Fruit fly (Drosophila melanogaster) whole organism, prepupa: ENCODE data around the gene CG43219.
A peak's percentile ranks its signal among the peaks of the same experiment; 100 is the strongest.

ENCODE experiments used
- Blimp-1 ChIP-seq: fragments of 200-800 bp; sonication (Bioruptor generic); optimal IDR thresholded peaks from 3 replicates; lab custom pipeline; 2017; ENCODE audit warnings: missing biosample characterization, missing genetic modification characterization, mild to moderate bottlenecking, moderate library complexity, missing genetic modification reagents
- CG10669 ChIP-seq: fragments of 200-800 bp; sonication (Bioruptor generic); optimal IDR thresholded peaks from 3 replicates; lab custom pipeline; 2018; ENCODE audit warnings: missing biosample characterization, mild to moderate bottlenecking, missing genetic modification characterization, moderate library complexity
- CG11294 ChIP-seq: fragments of 200-800 bp; sonication (Bioruptor generic); IDR thresholded peaks from 2 replicates; pipeline ENCODE4 v1.3.6; 2022; ENCODE audit warnings: missing biosample characterization, missing genetic modification characterization
- CG11762 ChIP-seq: fragments of 200-800 bp; sonication (Bioruptor generic); optimal IDR thresholded peaks from 3 replicates; lab custom pipeline; 2016; ENCODE audit warnings: missing biosample characterization, missing genetic modification characterization; ENCODE audit not compliant: insufficient read depth
- CG15336 ChIP-seq: fragments of 200-800 bp; sonication (Bioruptor generic); IDR thresholded peaks from 2 replicates; pipeline ENCODE4 v1.3.6; 2022; ENCODE audit warnings: missing biosample characterization, missing genetic modification characterization
- CG1621 ChIP-seq: fragments of 200-800 bp; sonication (Bioruptor generic); optimal IDR thresholded peaks from 3 replicates; lab custom pipeline; 2018; ENCODE audit warnings: missing biosample characterization, mild to moderate bottlenecking, missing genetic modification characterization
- CG16779 ChIP-seq: fragments of 200-800 bp; sonication (Bioruptor generic); optimal IDR thresholded peaks from 3 replicates; lab custom pipeline; 2017; ENCODE audit warnings: missing biosample characterization, mild to moderate bottlenecking, missing genetic modification characterization
- CG3032 ChIP-seq: fragments of 200-800 bp; optimal IDR thresholded peaks from 2 replicates; lab custom pipeline; 2019; ENCODE audit warnings: missing biosample characterization, mild to moderate bottlenecking, missing genetic modification characterization, moderate library complexity
- CG31627 ChIP-seq: fragments of 200-800 bp; sonication (Bioruptor generic); optimal IDR thresholded peaks from 3 replicates; lab custom pipeline; 2016; ENCODE audit warnings: missing biosample characterization, missing genetic modification characterization
- CG32006 ChIP-seq: fragments of 200-800 bp; sonication (Bioruptor generic); optimal IDR thresholded peaks from 3 replicates; lab custom pipeline; 2017; ENCODE audit warnings: missing biosample characterization, mild to moderate bottlenecking, missing genetic modification characterization
- CG3919 ChIP-seq: fragments of 200-800 bp; sonication (Bioruptor generic); optimal IDR thresholded peaks from 3 replicates; lab custom pipeline; 2016; ENCODE audit warnings: missing biosample characterization, missing genetic modification characterization
- CG4318 ChIP-seq: fragments of 200-800 bp; sonication (Bioruptor generic); optimal IDR thresholded peaks from 3 replicates; lab custom pipeline; 2017; ENCODE audit warnings: missing biosample characterization, mild to moderate bottlenecking, missing genetic modification characterization
- CG6163 ChIP-seq: fragments of 200-800 bp; sonication (Bioruptor generic); IDR thresholded peaks from 3 replicates; pipeline ENCODE4 v1.3.6; 2022; ENCODE audit warnings: missing biosample characterization, missing genetic modification characterization
- CG6276 ChIP-seq: fragments of 200-800 bp; sonication (Bioruptor generic); optimal IDR thresholded peaks from 2 replicates; lab custom pipeline; 2017; ENCODE audit warnings: missing biosample characterization, mild to moderate bottlenecking, missing genetic modification characterization
- CG6792 ChIP-seq: fragments of 200-800 bp; sonication (Bioruptor generic); optimal IDR thresholded peaks from 3 replicates; lab custom pipeline; 2016; ENCODE audit warnings: missing biosample characterization, missing genetic modification characterization
- CG6808 ChIP-seq: fragments of 200-800 bp; sonication (Bioruptor generic); optimal IDR thresholded peaks from 3 replicates; lab custom pipeline; 2017; ENCODE audit warnings: missing biosample characterization, missing genetic modification characterization, mild to moderate bottlenecking, moderate library complexity, missing genetic modification reagents
- CG6854 ChIP-seq: fragments of 200-800 bp; sonication (Bioruptor generic); optimal IDR thresholded peaks from 2 replicates; lab custom pipeline; 2017; ENCODE audit warnings: missing biosample characterization, mild to moderate bottlenecking, missing genetic modification characterization
- CG8119 ChIP-seq: fragments of 200-800 bp; sonication (Bioruptor generic); IDR thresholded peaks from 3 replicates; pipeline ENCODE4 v1.3.6; 2022; ENCODE audit warnings: missing biosample characterization, missing genetic modification characterization
- CG8319 ChIP-seq: fragments of 200-800 bp; sonication (Bioruptor generic); optimal IDR thresholded peaks from 3 replicates; lab custom pipeline; 2016; ENCODE audit warnings: missing biosample characterization, missing genetic modification characterization
- CG9139 ChIP-seq: fragments of 200-800 bp; sonication (Bioruptor generic); optimal IDR thresholded peaks from 3 replicates; lab custom pipeline; 2017; ENCODE audit warnings: missing biosample characterization, mild to moderate bottlenecking, missing genetic modification characterization
- Eip75B ChIP-seq: fragments of 200-800 bp; sonication (Bioruptor generic); optimal IDR thresholded peaks from 3 replicates; lab custom pipeline; 2016; ENCODE audit warnings: missing biosample characterization, missing genetic modification characterization
- Eip78C ChIP-seq: fragments of 200-800 bp; sonication (Bioruptor generic); peaks from one replicate; lab custom pipeline; 2016; ENCODE audit warnings: missing biosample characterization, missing genetic modification characterization
- Ets21C ChIP-seq: fragments of 200-800 bp; sonication (Bioruptor generic); optimal IDR thresholded peaks from 3 replicates; lab custom pipeline; 2016; ENCODE audit warnings: missing biosample characterization, missing genetic modification characterization
- Ets96B ChIP-seq: fragments of 200-800 bp; optimal IDR thresholded peaks from 2 replicates; lab custom pipeline; 2019; ENCODE audit warnings: missing biosample characterization, mild to moderate bottlenecking, missing genetic modification characterization, moderate library complexity
- Hr38 ChIP-seq: sonication (Bioruptor generic); optimal IDR thresholded peaks from 2 replicates; lab custom pipeline; 2016; ENCODE audit warnings: missing biosample characterization, missing genetic modification characterization
- Hr39 ChIP-seq: fragments of 200-800 bp; sonication (Bioruptor generic); optimal IDR thresholded peaks from 2 replicates; lab custom pipeline; 2016; ENCODE audit warnings: missing biosample characterization, missing genetic modification characterization
- Hr4 ChIP-seq: fragments of 200-800 bp; sonication (Bioruptor generic); optimal IDR thresholded peaks from 3 replicates; lab custom pipeline; 2016; ENCODE audit warnings: missing biosample characterization, missing genetic modification characterization
- Lpt ChIP-seq: fragments of 200-800 bp; sonication (Bioruptor generic); optimal IDR thresholded peaks from 3 replicates; lab custom pipeline; 2016; ENCODE audit warnings: missing biosample characterization, missing genetic modification characterization
- Met ChIP-seq: fragments of 200-800 bp; sonication (Bioruptor generic); optimal IDR thresholded peaks from 3 replicates; lab custom pipeline; 2016; ENCODE audit warnings: missing biosample characterization, missing genetic modification characterization
- OdsH ChIP-seq: fragments of 200-800 bp; sonication (Bioruptor generic); optimal IDR thresholded peaks from 3 replicates; lab custom pipeline; 2016; ENCODE audit warnings: missing biosample characterization, missing genetic modification characterization
- Smox ChIP-seq: fragments of 200-800 bp; sonication (Bioruptor generic); optimal IDR thresholded peaks from 3 replicates; lab custom pipeline; 2016; ENCODE audit warnings: missing biosample characterization, missing genetic modification characterization
- Sox102F ChIP-seq: fragments of 200-800 bp; sonication (Bioruptor generic); optimal IDR thresholded peaks from 2 replicates; lab custom pipeline; 2016; ENCODE audit warnings: missing biosample characterization, mild to moderate bottlenecking, missing genetic modification characterization
- Sox14 ChIP-seq: fragments of 200-800 bp; sonication (Bioruptor generic); optimal IDR thresholded peaks from 3 replicates; lab custom pipeline; 2016; ENCODE audit warnings: missing biosample characterization, missing genetic modification characterization
- Sox15 ChIP-seq: fragments of 200-800 bp; sonication (Bioruptor generic); optimal IDR thresholded peaks from 3 replicates; lab custom pipeline; 2016; ENCODE audit warnings: missing biosample characterization, missing genetic modification characterization
- achi ChIP-seq: fragments of 200-800 bp; sonication (Bioruptor generic); optimal IDR thresholded peaks from 3 replicates; lab custom pipeline; 2016; ENCODE audit warnings: missing biosample characterization, missing genetic modification characterization
- acj6 ChIP-seq: fragments of 200-800 bp; sonication (Bioruptor generic); optimal IDR thresholded peaks from 3 replicates; lab custom pipeline; 2016; ENCODE audit warnings: missing biosample characterization, missing genetic modification characterization
- dac ChIP-seq: fragments of 200-800 bp; sonication (Bioruptor generic); optimal IDR thresholded peaks from 2 replicates; lab custom pipeline; 2017; ENCODE audit warnings: missing biosample characterization, mild to moderate bottlenecking, missing genetic modification characterization
- dsx ChIP-seq: fragments of 200-800 bp; optimal IDR thresholded peaks from 3 replicates; lab custom pipeline; 2019; ENCODE audit warnings: missing biosample characterization, mild to moderate bottlenecking, missing genetic modification characterization, moderate library complexity; ENCODE audit not compliant: poor library complexity, severe bottlenecking
- esn ChIP-seq: fragments of 200-800 bp; sonication (Bioruptor generic); optimal IDR thresholded peaks from 2 replicates; lab custom pipeline; 2016; ENCODE audit warnings: missing biosample characterization, mild to moderate bottlenecking, missing genetic modification characterization, moderate library complexity
- fd59A ChIP-seq: fragments of 200-800 bp; sonication (Bioruptor generic); optimal IDR thresholded peaks from 2 replicates; lab custom pipeline; 2017; ENCODE audit warnings: missing biosample characterization, mild to moderate bottlenecking, missing genetic modification characterization, missing genetic modification reagents
- fd85E ChIP-seq: fragments of 200-800 bp; sonication (Bioruptor generic); optimal IDR thresholded peaks from 3 replicates; lab custom pipeline; 2016; ENCODE audit warnings: missing biosample characterization, missing genetic modification characterization
- fkh ChIP-seq: fragments of 200-800 bp; sonication (Bioruptor generic); optimal IDR thresholded peaks from 3 replicates; lab custom pipeline; 2017; ENCODE audit warnings: missing biosample characterization, mild to moderate bottlenecking, missing genetic modification characterization, moderate library complexity
- lz ChIP-seq: fragments of 200-800 bp; sonication (Bioruptor generic); optimal IDR thresholded peaks from 3 replicates; lab custom pipeline; 2016; ENCODE audit warnings: missing biosample characterization, missing genetic modification characterization
- net ChIP-seq: fragments of 200-800 bp; sonication (Bioruptor generic); optimal IDR thresholded peaks from 3 replicates; lab custom pipeline; 2016; ENCODE audit warnings: missing biosample characterization, missing genetic modification characterization
- salr ChIP-seq, 2 experiments: fragments of 200-800 bp; sonication (Bioruptor generic); optimal IDR thresholded peaks; 3 replicates each; lab custom pipeline; 2016 to 2018; ENCODE audit warnings: missing biosample characterization in 2 of 2, missing genetic modification characterization in 2 of 2, mild to moderate bottlenecking in 1 of 2
- spab ChIP-seq: fragments of 200-800 bp; sonication (Bioruptor generic); optimal IDR thresholded peaks from 2 replicates; lab custom pipeline; 2017; ENCODE audit warnings: missing biosample characterization, mild to moderate bottlenecking, missing genetic modification characterization, missing genetic modification reagents
- ss ChIP-seq, 2 experiments: fragments of 200-800 bp; sonication (Bioruptor generic); optimal IDR thresholded peaks; 2 replicates in 1 of 2; 3 replicates in 1 of 2; lab custom pipeline; 2017 to 2018; ENCODE audit warnings: mild to moderate bottlenecking in 2 of 2, missing biosample characterization in 2 of 2, missing genetic modification characterization in 2 of 2, moderate library complexity in 1 of 2
- svp ChIP-seq: fragments of 200-800 bp; sonication (Bioruptor generic); peaks from one replicate; lab custom pipeline; 2016; ENCODE audit warnings: missing biosample characterization, missing genetic modification characterization
- topi ChIP-seq: fragments of 200-800 bp; sonication (Bioruptor generic); optimal IDR thresholded peaks from 3 replicates; lab custom pipeline; 2016; ENCODE audit warnings: missing biosample characterization, missing genetic modification characterization
- vri ChIP-seq: fragments of 200-800 bp; sonication (Bioruptor generic); optimal IDR thresholded peaks from 3 replicates; lab custom pipeline; 2016; ENCODE audit warnings: missing biosample characterization, mild to moderate bottlenecking, missing genetic modification characterization

Gene CG43219

dm6 chr3L:21256062-21257023, 36.1 kb downstream of the CG43219 start:
- TF ChIP-seq CG8119 (GFP tag; lab: Robert Waterston, UW) (no peak), net (GFP tag; lab: Kevin White, UChicago) (no peak), ss (GFP tag; optimal IDR thresholded peaks at IDR 0.05; lab: Kevin White, UChicago) (no peak), CG15336 (GFP tag; lab: Robert Waterston, UW) (no peak), Sox15 (GFP tag; lab: Kevin White, UChicago) (no peak), Hr39 (peak; percentile 22), fd85E (GFP tag; lab: Kevin White, UChicago) (no peak), esn (GFP tag; lab: Kevin White, UChicago) (peak; percentile 51), Eip75B (GFP tag; lab: Kevin White, UChicago) (no peak), CG6276 (GFP tag; lab: Kevin White, UChicago) (no peak), CG31627 (GFP tag; lab: Kevin White, UChicago) (peak; percentile 15), spab (GFP tag; lab: Kevin White, UChicago) (no peak), Smox (GFP tag; lab: Kevin White, UChicago) (peak; percentile 30), salr (GFP tag; optimal IDR thresholded peaks at IDR 0.05; lab: Kevin White, UChicago) (no peak), dsx (GFP tag; lab: Kevin White, UChicago) (no peak), CG11294 (GFP tag; lab: Robert Waterston, UW) (no peak), vri (GFP tag; lab: Kevin White, UChicago) (peak; percentile 38), CG6163 (GFP tag; lab: Robert Waterston, UW) (no peak), Eip78C (GFP tag; lab: Kevin White, UChicago) (peak; percentile 83), CG8319 (GFP tag; lab: Kevin White, UChicago) (no peak), Hr38 (GFP tag; lab: Kevin White, UChicago) (no peak), CG6808 (GFP tag; lab: Kevin White, UChicago) (no peak), svp (GFP tag; lab: Kevin White, UChicago) (peak; percentile 75), achi (GFP tag; lab: Kevin White, UChicago) (no peak), Blimp-1 (GFP tag; lab: Kevin White, UChicago) (peak; percentile 30), fd59A (GFP tag; lab: Kevin White, UChicago) (no peak), CG1621 (tag; lab: Kevin White, UChicago) (no peak), CG6854 (GFP tag; lab: Kevin White, UChicago) (peak; percentile 13), Lpt (GFP tag; lab: Kevin White, UChicago) (no peak), CG11762 (GFP tag; lab: Kevin White, UChicago) (no peak), Sox14 (no peak), Met (GFP tag; lab: Kevin White, UChicago) (peak; percentile 57), CG10669 (GFP tag; lab: Kevin White, UChicago) (no peak), Hr4 (GFP tag; lab: Kevin White, UChicago) (no peak), Sox102F (peak; percentile 50), fkh (no peak), CG9139 (GFP tag; lab: Kevin White, UChicago) (no peak), dac (GFP tag; lab: Kevin White, UChicago) (no peak), lz (GFP tag; lab: Kevin White, UChicago) (peak; percentile 20), CG4318 (no peak), Ets96B (no peak), CG32006 (GFP tag; lab: Kevin White, UChicago) (no peak), OdsH (no peak), acj6 (GFP tag; lab: Kevin White, UChicago) (no peak), CG6792 (no peak), topi (GFP tag; lab: Kevin White, UChicago) (peak; percentile 56), CG16779 (tag; lab: Kevin White, UChicago) (no peak), CG3919 (no peak), CG3032 (no peak), Ets21C (GFP tag; lab: Kevin White, UChicago) (no peak)
